Worm (Caenorhabditis elegans) whole organism, L4/young adult: ENCODE data around the gene sra-30.

Source experiments
- dao-5 ChIP-seq: sonication (generic microtip); optimal IDR thresholded peaks from 2 replicates; lab custom pipeline; 2016; ENCODE audit warnings: missing genotype, missing genetic modification characterization, moderate library complexity, missing compliant biosample characterization
- him-1 ChIP-seq: sonication (generic microtip); optimal IDR thresholded peaks from 2 replicates; lab custom pipeline; 2016; ENCODE audit warnings: missing genotype, missing genetic modification reagents, missing genetic modification characterization, missing compliant biosample characterization

DNA sequence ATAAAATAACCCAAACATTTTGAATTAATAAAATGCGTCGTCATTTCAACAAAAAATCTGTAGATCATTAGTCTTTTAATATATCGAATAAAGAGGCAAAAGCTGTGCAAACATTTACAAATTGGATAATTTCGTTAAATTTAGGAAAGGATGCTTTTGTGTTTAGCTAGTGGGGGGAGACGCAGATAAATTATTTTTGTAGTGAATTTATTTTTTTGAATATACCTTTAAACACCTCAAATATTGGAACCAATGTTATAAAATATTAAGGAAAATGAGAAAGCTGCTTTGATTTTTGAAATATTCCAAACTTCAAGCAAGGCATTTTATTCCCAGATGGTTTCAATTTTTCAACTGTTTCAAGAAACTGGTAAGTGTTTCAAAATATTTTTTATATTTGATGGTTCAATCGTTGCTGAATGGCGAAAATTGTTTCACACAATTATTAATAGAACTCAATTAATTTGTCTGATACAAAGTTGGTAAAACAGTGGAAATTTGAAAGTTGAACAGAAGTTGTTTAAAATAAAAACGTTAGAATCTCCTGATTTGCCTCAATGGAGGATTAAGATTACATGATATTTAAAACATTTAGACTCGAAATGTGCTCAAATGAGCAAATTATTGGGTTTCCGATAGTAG lies 27.2 kb downstream of the sra-30 start, which contains the start of gene Y40H7A.4:
- TF ChIP-seq him-1 (tag; lab: Kevin White, UChicago) (no peak), dao-5 (tag; lab: Kevin White, UChicago) (no peak)
